Fruit fly (Drosophila melanogaster) whole organism, adult: Measurements from ENCODE around the gene CG6431.

Experiments used
- CG11617 ChIP-seq: fragments of 200-800 bp; sonication (Bioruptor generic); optimal IDR thresholded peaks from 2 replicates; lab custom pipeline; 2017; ENCODE audit warnings: mild to moderate bottlenecking, missing biosample characterization, missing genetic modification reagents, missing genetic modification characterization
- CG14711 ChIP-seq: fragments of 200-800 bp; sonication (Bioruptor generic); optimal IDR thresholded peaks from 2 replicates; lab custom pipeline; 2018; ENCODE audit warnings: missing biosample characterization, mild to moderate bottlenecking, missing genetic modification characterization, moderate library complexity
- CG1620 ChIP-seq: fragments of 200-800 bp; sonication (Bioruptor generic); optimal IDR thresholded peaks from 2 replicates; lab custom pipeline; 2016; ENCODE audit warnings: missing biosample characterization, missing genetic modification characterization
- CG33017 ChIP-seq: fragments of 200-800 bp; sonication (Bioruptor generic); optimal IDR thresholded peaks from 2 replicates; lab custom pipeline; 2018; ENCODE audit warnings: missing biosample characterization, mild to moderate bottlenecking, missing genetic modification characterization, moderate library complexity
- CG7045 ChIP-seq: fragments of 200-800 bp; sonication (Bioruptor generic); optimal IDR thresholded peaks from 2 replicates; lab custom pipeline; 2017; ENCODE audit warnings: missing biosample characterization, mild to moderate bottlenecking, missing genetic modification characterization
- Clk ChIP-seq: fragments of 200-800 bp; sonication (Bioruptor generic); optimal IDR thresholded peaks from 2 replicates; lab custom pipeline; 2017; ENCODE audit warnings: missing biosample characterization, missing genetic modification characterization
- Hr96 ChIP-seq: fragments of 200-800 bp; sonication (Bioruptor generic); optimal IDR thresholded peaks from 2 replicates; lab custom pipeline; 2016; ENCODE audit warnings: missing biosample characterization, missing genetic modification characterization
- cic ChIP-seq: fragments of 200-800 bp; sonication (Bioruptor generic); optimal IDR thresholded peaks from 2 replicates; lab custom pipeline; 2017; ENCODE audit warnings: missing biosample characterization, mild to moderate bottlenecking, missing genetic modification characterization, moderate library complexity
- tj ChIP-seq: fragments of 200-800 bp; sonication (Bioruptor generic); optimal IDR thresholded peaks from 3 replicates; lab custom pipeline; 2017; ENCODE audit warnings: missing biosample characterization, mild to moderate bottlenecking, missing genetic modification characterization, moderate library complexity

- no peak for TF ChIP-seq CG33017 (tag; lab: Kevin White, UChicago)
- no peak for TF ChIP-seq Hr96 (GFP tag; lab: Kevin White, UChicago)
- TF ChIP-seq CG7045 (GFP tag; lab: Kevin White, UChicago), result no peak
- TF ChIP-seq CG14711 (tag; lab: Kevin White, UChicago), result no peak
- no peak for TF ChIP-seq cic (GFP tag; lab: Kevin White, UChicago)
- peak; percentile 2 for TF ChIP-seq tj (GFP tag; lab: Kevin White, UChicago)
- no peak for TF ChIP-seq Clk (GFP tag; lab: Kevin White, UChicago)
- TF ChIP-seq CG1620 (GFP tag; lab: Kevin White, UChicago), result no peak
- no peak for TF ChIP-seq CG11617
These were observed 28.7 kb downstream of the CG6431 start for dm6 chr2L:10752668-10753067.
